Worm (Caenorhabditis elegans): ENCODE measurements around the gene chil-16.
"Not testable (repeated sequence)": the region's sequence is repeated elsewhere in the genome, so short reads cannot be mapped to it uniquely, and the experiment has no call there.

The chil-16 gene

ce11 chrII:9459462-9459861, 17.7 kb upstream of the chil-16 start, which contains the start of gene R09D1.14:
Gene R09D1.14, minus strand, starts transcription at chrII:9459562.
- not testable (repeated sequence) for TF ChIP-seq egl-5, R02D3.7, mml-1 (tag; optimal IDR thresholded peaks at IDR 0.05)

- no peak for TF ChIP-seq ceh-16 (tag; optimal IDR thresholded peaks at IDR 0.05)
- no peak for TF ChIP-seq lin-15B (tag; optimal IDR thresholded peaks at IDR 0.05)
- no peak for TF ChIP-seq ama-1 (optimal IDR thresholded peaks at IDR 0.05)
- TF ChIP-seq unc-39 (tag; optimal IDR thresholded peaks at IDR 0.05), result no peak
- TF ChIP-seq egl-5 (tag; optimal IDR thresholded peaks at IDR 0.05), result no peak
- no peak for TF ChIP-seq elt-3 (tag; optimal IDR thresholded peaks at IDR 0.05)
- TF ChIP-seq egl-27 (tag; optimal IDR thresholded peaks at IDR 0.05), result no peak
- TF ChIP-seq nhr-12 (tag; optimal IDR thresholded peaks at IDR 0.05), result no peak
- no peak for TF ChIP-seq ztf-4 (tag; optimal IDR thresholded peaks at IDR 0.05)
- no peak for TF ChIP-seq daf-12 (tag; optimal IDR thresholded peaks at IDR 0.05)
- no peak for TF ChIP-seq nhr-23 (tag; optimal IDR thresholded peaks at IDR 0.05)
- no peak for TF ChIP-seq snpc-4 (tag; optimal IDR thresholded peaks at IDR 0.05)
- TF ChIP-seq nhr-77 (tag; optimal IDR thresholded peaks at IDR 0.05), result no peak
- no peak for TF ChIP-seq aly-2 (tag; optimal IDR thresholded peaks at IDR 0.05)
- TF ChIP-seq lin-39 (tag; optimal IDR thresholded peaks at IDR 0.05), result no peak
These were observed 12.6 kb upstream of the chil-16 start, which contains the start of gene chil-19 for ce11 chrII:9454304-9454703. Gene chil-19, minus strand, starts transcription at chrII:9454404.

ce11 chrII:9452172-9452571, 10.4 kb upstream of the chil-16 start, which contains the start of gene R09D1.12:
Gene R09D1.12, minus strand, starts transcription at chrII:9452272.
- not testable (repeated sequence) for TF ChIP-seq ceh-28, ZK546.5, egl-5 (tag; optimal IDR thresholded peaks at IDR 0.05)

- no peak for TF ChIP-seq snpc-4 (tag; optimal IDR thresholded peaks at IDR 0.05)
- TF ChIP-seq lsy-12 (tag; optimal IDR thresholded peaks at IDR 0.05), result no peak
- no peak for TF ChIP-seq elt-2 (tag; optimal IDR thresholded peaks at IDR 0.05)
- no peak for TF ChIP-seq sea-2 (GFP tag; optimal IDR thresholded peaks at IDR 0.05)
- TF ChIP-seq mml-1 (tag; optimal IDR thresholded peaks at IDR 0.05), result no peak
- no peak for TF ChIP-seq unc-62 (GFP tag; optimal IDR thresholded peaks at IDR 0.05)
- TF ChIP-seq egl-5 (tag; optimal IDR thresholded peaks at IDR 0.05), result no peak
- TF ChIP-seq egl-27 (tag; optimal IDR thresholded peaks at IDR 0.05), result no peak
These were observed 6.2 kb upstream of the chil-16 start, which contains the start of gene chil-18 for ce11 chrII:9447965-9448364. Gene chil-18, plus strand, starts transcription at chrII:9448265.

- TF ChIP-seq mdl-1 (tag; optimal IDR thresholded peaks at IDR 0.05), result no peak
- TF ChIP-seq lsy-12 (tag; optimal IDR thresholded peaks at IDR 0.05), result no peak
- no peak for TF ChIP-seq fos-1 (tag; optimal IDR thresholded peaks at IDR 0.05)
These were observed 3.6 kb upstream of the chil-16 start, which contains the start of gene R09D1.13 for ce11 chrII:9445368-9445767. Gene R09D1.13, minus strand, starts transcription at chrII:9445468.

ce11 chrII:9443522-9443921, 1.8 kb upstream of the chil-16 start, which contains the start of gene chil-15:
Gene chil-15, minus strand, starts transcription at chrII:9443622.
- no peak for TF ChIP-seq elt-2 (tag; optimal IDR thresholded peaks at IDR 0.05)

ce11 chrII:9440060-9440459, 1.7 kb downstream of the chil-16 start, which contains the start of gene chil-17:
Gene chil-17, minus strand, starts transcription at chrII:9440160.
- TF ChIP-seq unc-62 (GFP tag; optimal IDR thresholded peaks at IDR 0.05), result no peak

ce11 chrII:9438853-9439252, 2.9 kb downstream of the chil-16 start:
- TF ChIP-seq hmg-11 (tag; optimal IDR thresholded peaks at IDR 0.05) (no peak), nhr-11 (tag; optimal IDR thresholded peaks at IDR 0.05) (no peak), nhr-77 (tag; optimal IDR thresholded peaks at IDR 0.05) (no peak), nhr-23 (tag; optimal IDR thresholded peaks at IDR 0.05) (no peak), skn-1 (tag; optimal IDR thresholded peaks at IDR 0.05) (no peak), ztf-11 (tag; optimal IDR thresholded peaks at IDR 0.05) (no peak), elt-3 (tag; optimal IDR thresholded peaks at IDR 0.05) (no peak), lin-15B (tag; optimal IDR thresholded peaks at IDR 0.05) (no peak), daf-12 (tag; optimal IDR thresholded peaks at IDR 0.05) (no peak), nhr-237 (tag; optimal IDR thresholded peaks at IDR 0.05) (no peak), ZK546.5 (tag; optimal IDR thresholded peaks at IDR 0.05) (no peak), mdl-1 (tag; optimal IDR thresholded peaks at IDR 0.05) (no peak)

All from whole organism, L3 larva.